Worm (Caenorhabditis elegans) whole organism, L1 larva: ENCODE results near the gene ndua-8.

Experiments
- alr-1 ChIP-seq: fragments of 200-800 bp; sonication (Bioruptor generic); optimal IDR thresholded peaks from 2 replicates; lab custom pipeline; 2018; ENCODE audit warnings: borderline replicate concordance, mild to moderate bottlenecking, missing genetic modification characterization, missing compliant biosample characterization
- aly-2 ChIP-seq: fragments of 150-350 bp; optimal IDR thresholded peaks from 2 replicates; lab custom pipeline; 2014; ENCODE audit warnings: missing biosample characterization, missing genetic modification characterization
- ama-1 ChIP-seq: fragments of 150-350 bp; optimal IDR thresholded peaks from 2 replicates; lab custom pipeline; 2014
- blmp-1 ChIP-seq: fragments of 150-350 bp; optimal IDR thresholded peaks from 2 replicates; lab custom pipeline; 2014; ENCODE audit warnings: missing biosample characterization, missing genetic modification characterization
- ceh-63 ChIP-seq: fragments of 200-800 bp; sonication (Bioruptor generic); optimal IDR thresholded peaks from 2 replicates; lab custom pipeline; 2018; ENCODE audit warnings: mild to moderate bottlenecking, missing genetic modification characterization, missing compliant biosample characterization
- ceh-82 ChIP-seq, 3 experiments: fragments of 150-350 bp in 1 of 3; sonication (generic microtip) in 2 of 3; optimal IDR thresholded peaks; 2 replicates each; lab custom pipeline; 2014 to 2017; ENCODE audit warnings: missing biosample characterization in 3 of 3, missing genetic modification characterization in 3 of 3
- ceh-88 ChIP-seq: fragments of 200-800 bp; sonication (Bioruptor generic); IDR thresholded peaks from 2 replicates; pipeline ENCODE4 v1.3.6; 2022; ENCODE audit warnings: missing genetic modification characterization, missing compliant biosample characterization
- ceh-90 ChIP-seq: sonication (generic microtip); optimal IDR thresholded peaks from 2 replicates; lab custom pipeline; 2016; ENCODE audit warnings: missing genetic modification characterization, missing compliant biosample characterization
- dpl-1 ChIP-seq, 3 experiments: fragments of 150-350 bp in 2 of 3; sonication (generic microtip) in 1 of 3; optimal IDR thresholded peaks; 2 replicates each; lab custom pipeline; 2014 to 2017; ENCODE audit warnings: missing biosample characterization in 3 of 3, missing genetic modification characterization in 3 of 3, missing genetic modification reagents in 3 of 3
- dsc-1 ChIP-seq: sonication (generic microtip); optimal IDR thresholded peaks from 2 replicates; lab custom pipeline; 2016; ENCODE audit warnings: mild to moderate bottlenecking, missing genetic modification characterization, missing compliant biosample characterization
- efl-1 ChIP-seq, 4 experiments: fragments of 150-350 bp; optimal IDR thresholded peaks in 3 of 4; peaks in 1 of 4; 1 replicate in 1 of 4; 2 replicates in 3 of 4; lab custom pipeline; 2014; ENCODE audit warnings: missing biosample characterization in 2 of 4, missing genetic modification characterization in 2 of 4, missing genetic modification reagents in 2 of 4
- egl-13 ChIP-seq: sonication (generic microtip); optimal IDR thresholded peaks from 2 replicates; lab custom pipeline; 2016; ENCODE audit warnings: missing genotype, missing genetic modification reagents, missing genetic modification characterization, missing compliant biosample characterization
- ets-5 ChIP-seq: fragments of 200-800 bp; sonication (Bioruptor generic); IDR thresholded peaks from 2 replicates; pipeline ENCODE4 v1.3.6; 2022; ENCODE audit warnings: missing genetic modification characterization, missing compliant biosample characterization
- fkh-8 ChIP-seq: sonication (generic microtip); optimal IDR thresholded peaks from 2 replicates; lab custom pipeline; 2016; ENCODE audit warnings: mild to moderate bottlenecking, missing genetic modification characterization, missing compliant biosample characterization
- grh-1 ChIP-seq: fragments of 200-800 bp; sonication (Bioruptor generic); IDR thresholded peaks from 2 replicates; pipeline ENCODE4 v1.3.6; 2022; ENCODE audit warnings: missing genetic modification reagents, missing genetic modification characterization, missing compliant biosample characterization
- hlh-17 ChIP-seq: fragments of 200-800 bp; sonication (Bioruptor generic); optimal IDR thresholded peaks from 2 replicates; lab custom pipeline; 2018; ENCODE audit warnings: missing genetic modification characterization, mild to moderate bottlenecking, missing compliant biosample characterization, moderate library complexity, borderline replicate concordance
- irx-1 ChIP-seq: sonication (generic microtip); optimal IDR thresholded peaks from 2 replicates; lab custom pipeline; 2016; ENCODE audit warnings: missing genetic modification characterization, missing compliant biosample characterization
- isw-1 ChIP-seq: fragments of 200-800 bp; sonication (Bioruptor generic); IDR thresholded peaks from 2 replicates; pipeline ENCODE4 v1.3.6; 2022; ENCODE audit warnings: missing genetic modification characterization, missing compliant biosample characterization
- jun-1 ChIP-seq: fragments of 150-350 bp; optimal IDR thresholded peaks from 2 replicates; lab custom pipeline; 2014; ENCODE audit warnings: missing biosample characterization, missing genetic modification reagents, missing genetic modification characterization
- lin-13 ChIP-seq: fragments of 150-350 bp; optimal IDR thresholded peaks from 2 replicates; lab custom pipeline; 2014; ENCODE audit warnings: missing biosample characterization, missing genetic modification reagents, missing genetic modification characterization
- lin-14 ChIP-seq: fragments of 200-800 bp; sonication (Bioruptor generic); optimal IDR thresholded peaks from 2 replicates; lab custom pipeline; 2018; ENCODE audit warnings: mild to moderate bottlenecking, missing genetic modification characterization, moderate library complexity, missing compliant biosample characterization
- lin-15B ChIP-seq: fragments of 150-350 bp; sonication (generic microtip); optimal IDR thresholded peaks from 3 replicates; lab custom pipeline; 2014; ENCODE audit warnings: missing biosample characterization, missing genetic modification characterization
- lin-39 ChIP-seq: fragments of 150-350 bp; optimal IDR thresholded peaks from 2 replicates; lab custom pipeline; 2014; ENCODE audit warnings: missing biosample characterization, missing genetic modification reagents, missing genetic modification characterization
- lir-3 ChIP-seq: sonication (generic microtip); optimal IDR thresholded peaks from 2 replicates; lab custom pipeline; 2016; ENCODE audit warnings: mild to moderate bottlenecking, missing genetic modification characterization, moderate library complexity, missing compliant biosample characterization; ENCODE audit not compliant: poor library complexity
- lsy-2 ChIP-seq, 2 experiments: fragments of 150-350 bp; optimal IDR thresholded peaks; 2 replicates each; lab custom pipeline; 2014; ENCODE audit warnings: missing biosample characterization in 2 of 2, missing genetic modification characterization in 2 of 2
- mdl-1 ChIP-seq, 2 experiments: fragments of 150-350 bp; optimal IDR thresholded peaks; 2 replicates each; lab custom pipeline; 2014 to 2017; ENCODE audit warnings: missing biosample characterization in 2 of 2, missing genetic modification characterization in 2 of 2, inconsistent platforms in 1 of 2
- mef-2 ChIP-seq: fragments of 150-350 bp; optimal IDR thresholded peaks from 2 replicates; lab custom pipeline; 2014; ENCODE audit warnings: missing biosample characterization, missing genetic modification characterization
- mep-1 ChIP-seq: fragments of 150-350 bp; optimal IDR thresholded peaks from 2 replicates; lab custom pipeline; 2014; ENCODE audit warnings: missing biosample characterization, missing genetic modification characterization
- nhr-237 ChIP-seq: fragments of 150-350 bp; optimal IDR thresholded peaks from 2 replicates; lab custom pipeline; 2014; ENCODE audit warnings: missing biosample characterization, missing genetic modification characterization
- nhr-47 ChIP-seq: sonication (generic microtip); optimal IDR thresholded peaks from 2 replicates; lab custom pipeline; 2016; ENCODE audit warnings: mild to moderate bottlenecking, missing genetic modification characterization, moderate library complexity, missing compliant biosample characterization
- nhr-71 ChIP-seq: sonication (generic microtip); optimal IDR thresholded peaks from 2 replicates; lab custom pipeline; 2016; ENCODE audit warnings: mild to moderate bottlenecking, missing genetic modification characterization, moderate library complexity, missing compliant biosample characterization
- nhr-85 ChIP-seq: sonication (generic microtip); peaks from one replicate; lab custom pipeline; 2016; ENCODE audit warnings: missing genetic modification characterization, inconsistent platforms, missing compliant biosample characterization
- nhr-90 ChIP-seq: sonication (generic microtip); optimal IDR thresholded peaks from 2 replicates; lab custom pipeline; 2016; ENCODE audit warnings: mild to moderate bottlenecking, missing genetic modification characterization, missing compliant biosample characterization; ENCODE audit not compliant: poor library complexity
- pax-3 ChIP-seq: fragments of 200-800 bp; sonication (Bioruptor generic); optimal IDR thresholded peaks from 2 replicates; lab custom pipeline; 2018; ENCODE audit warnings: mild to moderate bottlenecking, missing genetic modification characterization, moderate library complexity, missing compliant biosample characterization
- rnt-1 ChIP-seq: sonication (generic microtip); optimal IDR thresholded peaks from 2 replicates; lab custom pipeline; 2016; ENCODE audit warnings: mild to moderate bottlenecking, missing genetic modification characterization, moderate library complexity, missing compliant biosample characterization
- snpc-4 ChIP-seq: fragments of 150-350 bp; optimal IDR thresholded peaks from 2 replicates; lab custom pipeline; 2014; ENCODE audit warnings: missing biosample characterization, missing genetic modification characterization
- snu-23 ChIP-seq: sonication (generic microtip); optimal IDR thresholded peaks from 2 replicates; lab custom pipeline; 2016; ENCODE audit warnings: missing genetic modification characterization, missing compliant biosample characterization
- sptf-1 ChIP-seq: fragments of 150-350 bp; optimal IDR thresholded peaks from 2 replicates; lab custom pipeline; 2014; ENCODE audit warnings: missing biosample characterization, missing genetic modification characterization
- swsn-7 ChIP-seq: sonication (generic microtip); optimal IDR thresholded peaks from 2 replicates; lab custom pipeline; 2016; ENCODE audit warnings: missing genetic modification characterization, missing compliant biosample characterization
- tbx-2 ChIP-seq: sonication (generic microtip); optimal IDR thresholded peaks from 2 replicates; lab custom pipeline; 2016; ENCODE audit warnings: missing genetic modification characterization, missing compliant biosample characterization
- unc-130 ChIP-seq: fragments of 150-350 bp; optimal IDR thresholded peaks from 2 replicates; lab custom pipeline; 2017; ENCODE audit warnings: missing biosample characterization, missing genetic modification characterization, inconsistent platforms
- unc-62 ChIP-seq: fragments of 150-350 bp; optimal IDR thresholded peaks from 2 replicates; lab custom pipeline; 2014; ENCODE audit warnings: missing biosample characterization, missing genetic modification reagents, missing genetic modification characterization
- unc-86 ChIP-seq: sonication (generic microtip); optimal IDR thresholded peaks from 2 replicates; lab custom pipeline; 2016; ENCODE audit warnings: missing genetic modification characterization, missing compliant biosample characterization
- xbp-1 ChIP-seq: sonication (generic microtip); optimal IDR thresholded peaks from 2 replicates; lab custom pipeline; 2016; ENCODE audit warnings: missing genetic modification characterization, missing compliant biosample characterization
- zag-1 ChIP-seq: fragments of 150-350 bp; optimal IDR thresholded peaks from 2 replicates; lab custom pipeline; 2014; ENCODE audit warnings: missing biosample characterization, missing genetic modification characterization
- zip-4 ChIP-seq: fragments of 200-800 bp; sonication (Bioruptor generic); optimal IDR thresholded peaks from 2 replicates; lab custom pipeline; 2018; ENCODE audit warnings: mild to moderate bottlenecking, missing genetic modification characterization, moderate library complexity, missing compliant biosample characterization
- ztf-11 ChIP-seq, 2 experiments: sonication (generic microtip); optimal IDR thresholded peaks; 2 replicates each; lab custom pipeline; 2016 to 2017; ENCODE audit warnings: missing genetic modification characterization in 2 of 2, missing biosample characterization in 1 of 2, missing compliant biosample characterization in 1 of 2

ndua-8 gene

ce11 chrIII:2530313-2530712 is 1.4 kb downstream of the ndua-8 start, which contains the start of gene cone-1:
Gene cone-1 (plus strand): TSS chrIII:2530613.
- no peak for TF ChIP-seq nhr-90
- TF ChIP-seq zag-1 (tag; lab: Kevin White, UChicago): no peak
- no peak for TF ChIP-seq lin-14 (GFP tag; lab: Kevin White, UChicago)
- no peak for TF ChIP-seq ztf-11 (tag; optimal IDR thresholded peaks at IDR 0.05; lab: Kevin White, UChicago)
- TF ChIP-seq unc-62 (GFP tag; lab: Kevin White, UChicago): no peak
- TF ChIP-seq rnt-1 (tag; lab: Kevin White, UChicago): no peak
- no peak for TF ChIP-seq unc-86 (tag; lab: Kevin White, UChicago)
- no peak for TF ChIP-seq mdl-1 (tag; optimal IDR thresholded peaks at IDR 0.05; lab: Kevin White, UChicago)
- no peak for TF ChIP-seq ceh-90
- TF ChIP-seq ama-1 (lab: Kevin White, UChicago): no peak
- TF ChIP-seq lin-39 (tag; lab: Kevin White, UChicago): no peak
- TF ChIP-seq dsc-1 (tag; lab: Kevin White, UChicago): no peak
- no peak for TF ChIP-seq lsy-2 (tag; optimal IDR thresholded peaks at IDR 0.05; lab: Kevin White, UChicago)
- TF ChIP-seq lin-15B (tag; lab: Kevin White, UChicago): no peak
- no peak for TF ChIP-seq sptf-1 (tag; lab: Kevin White, UChicago)
- TF ChIP-seq hlh-17: no peak
- no peak for TF ChIP-seq efl-1 (optimal IDR thresholded peaks at IDR 0.05; lab: Kevin White, UChicago)
- no peak for TF ChIP-seq efl-1 (GFP tag; optimal IDR thresholded peaks at IDR 0.05 in 1 of 2; lab: Kevin White, UChicago)
- no peak for TF ChIP-seq isw-1 (GFP tag; lab: Robert Waterston, UW)

- TF ChIP-seq snu-23 (GFP tag; lab: Kevin White, UChicago) (peak; percentile 52), snpc-4 (peak; percentile 19), nhr-85 (peak; percentile 50), ceh-63 (no peak), tbx-2 (tag; lab: Kevin White, UChicago) (peak; percentile 59), lir-3 (no peak), pax-3 (tag; lab: Kevin White, UChicago) (no peak), nhr-47 (tag; lab: Kevin White, UChicago) (peak; percentile 73), irx-1 (tag; lab: Kevin White, UChicago) (no peak), lin-14 (GFP tag; lab: Kevin White, UChicago) (peak; percentile 88), mdl-1 (tag; optimal IDR thresholded peaks at IDR 0.05; lab: Kevin White, UChicago) (peak in 1 of 2 experiments; percentile 37), fkh-8 (tag; lab: Kevin White, UChicago) (peak; percentile 82), lin-15B (tag; lab: Kevin White, UChicago) (no peak), nhr-237 (tag; lab: Kevin White, UChicago) (no peak), alr-1 (tag; lab: Kevin White, UChicago) (no peak), ets-5 (GFP tag; lab: Robert Waterston, UW) (no peak), jun-1 (peak; percentile 38), nhr-71 (tag; lab: Kevin White, UChicago) (peak; percentile 72), blmp-1 (tag; lab: Kevin White, UChicago) (no peak), ceh-88 (GFP tag; lab: Robert Waterston, UW) (no peak), xbp-1 (peak; percentile 15), mep-1 (peak; percentile 35), lsy-2 (tag; optimal IDR thresholded peaks at IDR 0.05; lab: Kevin White, UChicago) (peak; percentile 29 to 44), swsn-7 (tag; lab: Kevin White, UChicago) (peak; percentile 56), ceh-82 (tag; optimal IDR thresholded peaks at IDR 0.05; lab: Kevin White, UChicago) (peak in 1 of 3 experiments; percentile 30), mef-2 (tag; lab: Kevin White, UChicago) (no peak), egl-13 (tag; lab: Kevin White, UChicago) (peak; percentile 79), aly-2 (no peak), dpl-1 (GFP tag; optimal IDR thresholded peaks at IDR 0.05; lab: Kevin White, UChicago) (peak in 1 of 3 experiments; percentile 28), grh-1 (GFP tag; lab: Robert Waterston, UW) (no peak), unc-86 (tag; lab: Kevin White, UChicago) (peak; percentile 81), efl-1 (optimal IDR thresholded peaks at IDR 0.05; lab: Kevin White, UChicago) (peak; percentile 2 to 32), efl-1 (GFP tag; optimal IDR thresholded peaks at IDR 0.05 in 1 of 2; lab: Kevin White, UChicago) (peak in 1 of 2 experiments; percentile 18), unc-130 (tag; lab: Kevin White, UChicago) (no peak), sptf-1 (tag; lab: Kevin White, UChicago) (no peak), zip-4 (no peak), unc-62 (GFP tag; lab: Kevin White, UChicago) (no peak), lin-13 (peak; percentile 28), ztf-11 (tag; optimal IDR thresholded peaks at IDR 0.05; lab: Kevin White, UChicago) (peak in 1 of 2 experiments; percentile 45)
Measured at ce11 chrIII:2532716-2533115, 3.9 kb downstream of the ndua-8 start.
